Worm (Caenorhabditis elegans): ENCODE results near the gene F32D8.15.

DNA sequence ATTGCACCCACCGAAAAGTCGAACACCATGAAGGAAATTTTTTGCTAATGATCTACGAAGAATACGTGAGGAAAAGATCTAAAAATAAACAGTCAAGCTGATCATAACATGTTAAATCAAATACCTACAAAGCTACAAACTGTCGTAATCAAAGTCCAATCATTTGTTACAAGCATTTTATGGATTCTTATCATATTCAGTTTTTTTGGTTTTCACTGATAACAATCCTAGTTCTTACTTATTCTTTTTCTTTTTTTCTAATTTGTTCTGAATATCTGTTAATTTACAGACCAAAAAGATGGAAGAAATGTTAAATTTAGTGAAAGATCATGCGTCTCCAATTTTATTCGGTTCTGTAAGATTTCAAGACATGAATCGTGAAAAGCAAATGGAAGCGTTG lies 51.0 kb downstream of the F32D8.15 start, which contains the start of gene F17C11.6:
- TF ChIP-seq aly-2 (tag; optimal IDR thresholded peaks at IDR 0.05), result no peak
- TF ChIP-seq egl-27 (tag; optimal IDR thresholded peaks at IDR 0.05), result no peak
- no peak for TF ChIP-seq snpc-4 (tag; optimal IDR thresholded peaks at IDR 0.05)
- no peak for TF ChIP-seq sox-4 (tag; optimal IDR thresholded peaks at IDR 0.05)
- no peak for TF ChIP-seq dpl-1 (GFP tag; optimal IDR thresholded peaks at IDR 0.05)
- no peak for TF ChIP-seq ztf-11 (tag; optimal IDR thresholded peaks at IDR 0.05)
- no peak for TF ChIP-seq lin-39 (tag; optimal IDR thresholded peaks at IDR 0.05)
- TF ChIP-seq nhr-20 (tag; optimal IDR thresholded peaks at IDR 0.05), result no peak
- TF ChIP-seq egl-13 (tag; optimal IDR thresholded peaks at IDR 0.05), result no peak
